Worm (Caenorhabditis elegans) whole organism, late embryonic: ENCODE results near the gene lin-36.

Source experiments
- dmd-4 ChIP-seq: sonication (generic microtip); optimal IDR thresholded peaks from 2 replicates; lab custom pipeline; 2016; ENCODE audit warnings: borderline replicate concordance, missing genetic modification characterization, missing compliant biosample characterization
- hlh-8 ChIP-seq: sonication (generic microtip); optimal IDR thresholded peaks from 2 replicates; lab custom pipeline; 2016; ENCODE audit warnings: missing genotype, missing genetic modification characterization, missing compliant biosample characterization
- pha-4 ChIP-seq: fragments of 150-350 bp; optimal IDR thresholded peaks from 2 replicates; lab custom pipeline; 2018; ENCODE audit warnings: missing biosample characterization, missing genetic modification reagents, missing genetic modification characterization
- pqm-1 ChIP-seq: sonication (generic microtip); optimal IDR thresholded peaks from 2 replicates; lab custom pipeline; 2016; ENCODE audit warnings: missing genetic modification characterization, missing compliant biosample characterization
- tbx-2 ChIP-seq: sonication (generic microtip); optimal IDR thresholded peaks from 2 replicates; lab custom pipeline; 2016; ENCODE audit warnings: missing genetic modification characterization, missing compliant biosample characterization
- unc-55 ChIP-seq: sonication (generic microtip); optimal IDR thresholded peaks from 2 replicates; lab custom pipeline; 2017; ENCODE audit warnings: missing biosample characterization, missing genetic modification reagents, missing genetic modification characterization

DNA sequence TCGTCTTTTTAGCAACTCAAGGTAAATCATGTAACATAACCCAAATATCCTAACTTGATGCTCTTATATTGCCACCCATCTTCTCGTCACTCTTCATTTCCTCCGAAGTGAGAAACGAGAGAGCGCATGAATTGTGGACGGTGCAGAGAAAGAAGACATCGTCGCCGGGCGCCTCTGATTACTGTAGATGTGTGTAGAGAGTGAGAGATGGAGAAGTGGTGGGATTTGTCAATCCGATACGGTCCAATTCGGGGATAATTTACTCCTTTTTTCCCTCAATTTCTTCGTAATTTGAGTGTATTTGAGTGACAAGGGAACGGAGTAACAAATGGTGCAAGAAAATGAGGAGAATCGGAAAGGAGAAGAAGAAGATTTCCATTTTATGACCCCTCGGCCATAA lies 40.4 kb upstream of the lin-36 start:
- TF ChIP-seq dmd-4 (tag; lab: Kevin White, UChicago), result no peak
- TF ChIP-seq pqm-1 (tag; lab: Kevin White, UChicago), result no peak
- TF ChIP-seq unc-55 (GFP tag; lab: Kevin White, UChicago), result no peak
- TF ChIP-seq pha-4 (tag; lab: Kevin White, UChicago), result no peak
- TF ChIP-seq tbx-2 (tag; lab: Kevin White, UChicago), result no peak
- no peak for TF ChIP-seq hlh-8 (tag; lab: Kevin White, UChicago)
